Fruit fly (Drosophila melanogaster) whole organism, embryonic: ENCODE data around the gene Nup98-96.
A peak's percentile ranks its signal among the peaks of the same experiment; 100 is the strongest.

Experiments used
- CG10147 ChIP-seq: fragments of 200-800 bp; sonication (Bioruptor generic); optimal IDR thresholded peaks from 2 replicates; lab custom pipeline; 2019; ENCODE audit warnings: missing biosample characterization, mild to moderate bottlenecking, missing genetic modification characterization, moderate library complexity
- CG10321 ChIP-seq: fragments of 200-800 bp; sonication (Bioruptor generic); IDR thresholded peaks from 2 replicates; pipeline ENCODE4 v1.3.6; 2022; ENCODE audit warnings: missing biosample characterization, missing genetic modification characterization
- CG13296 ChIP-seq: fragments of 200-800 bp; sonication (Bioruptor generic); optimal IDR thresholded peaks from 3 replicates; lab custom pipeline; 2018; ENCODE audit warnings: missing biosample characterization, mild to moderate bottlenecking, missing genetic modification characterization
- CG14050 ChIP-seq: fragments of 200-800 bp; sonication (Bioruptor generic); IDR thresholded peaks from 3 replicates; pipeline ENCODE4 v1.3.6; 2022; ENCODE audit warnings: missing biosample characterization, missing genetic modification characterization
- CG14667 ChIP-seq: fragments of 200-800 bp; sonication (Bioruptor generic); IDR thresholded peaks from 2 replicates; pipeline ENCODE4 v1.3.6; 2022; ENCODE audit warnings: missing biosample characterization, missing genetic modification characterization
- CG15696 ChIP-seq: fragments of 200-800 bp; sonication (Bioruptor generic); optimal IDR thresholded peaks from 2 replicates; lab custom pipeline; 2019; ENCODE audit warnings: missing biosample characterization, mild to moderate bottlenecking, missing genetic modification characterization, moderate library complexity
- CG1647 ChIP-seq: fragments of 200-800 bp; sonication (Bioruptor generic); optimal IDR thresholded peaks from 3 replicates; lab custom pipeline; 2016; ENCODE audit warnings: missing biosample characterization, missing genetic modification characterization
- CG1792 ChIP-seq: fragments of 200-800 bp; sonication (Bioruptor generic); optimal IDR thresholded peaks from 2 replicates; lab custom pipeline; 2016; ENCODE audit warnings: missing biosample characterization, missing genetic modification characterization
- CG2889 ChIP-seq: fragments of 200-800 bp; sonication (Bioruptor generic); IDR thresholded peaks from 3 replicates; pipeline ENCODE4 v1.3.6; 2022; ENCODE audit warnings: missing biosample characterization, missing genetic modification characterization
- CG30431 ChIP-seq: fragments of 200-800 bp; sonication (Bioruptor generic); optimal IDR thresholded peaks from 2 replicates; lab custom pipeline; 2017; ENCODE audit warnings: missing biosample characterization, missing genetic modification characterization
- CG31365 ChIP-seq: fragments of 200-800 bp; sonication (Bioruptor generic); optimal IDR thresholded peaks from 2 replicates; lab custom pipeline; 2018; ENCODE audit warnings: missing biosample characterization, mild to moderate bottlenecking, missing genetic modification characterization
- CG31441 ChIP-seq: fragments of 200-800 bp; sonication (Bioruptor generic); IDR thresholded peaks from 2 replicates; pipeline ENCODE4 v1.3.6; 2022; ENCODE audit warnings: missing biosample characterization, missing genetic modification characterization
- CG32767 ChIP-seq: fragments of 200-800 bp; sonication (Bioruptor generic); IDR thresholded peaks from 2 replicates; pipeline ENCODE4 v1.3.6; 2022; ENCODE audit warnings: missing biosample characterization, missing genetic modification characterization
- CG3281 ChIP-seq: fragments of 200-800 bp; sonication (Bioruptor generic); optimal IDR thresholded peaks from 3 replicates; lab custom pipeline; 2017; ENCODE audit warnings: missing biosample characterization, mild to moderate bottlenecking, missing genetic modification characterization
- CG3726 ChIP-seq: fragments of 200-800 bp; sonication (Bioruptor generic); IDR thresholded peaks from 3 replicates; pipeline ENCODE4, ENCODE4 v1.3.6; 2022; ENCODE audit warnings: missing biosample characterization, missing genetic modification characterization
- CG42726 ChIP-seq: fragments of 200-800 bp; sonication (Bioruptor generic); IDR thresholded peaks from 2 replicates; pipeline ENCODE4 v1.3.6; 2022; ENCODE audit warnings: missing biosample characterization, missing genetic modification characterization; ENCODE audit not compliant: partially characterized antibody
- CG6654 ChIP-seq: fragments of 200-800 bp; sonication (Bioruptor generic); optimal IDR thresholded peaks from 2 replicates; lab custom pipeline; 2017; ENCODE audit warnings: missing biosample characterization, mild to moderate bottlenecking, missing genetic modification characterization
- CG9797 ChIP-seq: fragments of 200-800 bp; sonication (Bioruptor generic); optimal IDR thresholded peaks from 3 replicates; lab custom pipeline; 2018; ENCODE audit warnings: missing biosample characterization, mild to moderate bottlenecking, missing genetic modification characterization
- Dek ChIP-seq: fragments of 200-800 bp; sonication (Bioruptor generic); optimal IDR thresholded peaks from 3 replicates; lab custom pipeline; 2019; ENCODE audit warnings: missing biosample characterization, mild to moderate bottlenecking, missing genetic modification characterization, moderate library complexity
- Fer1 ChIP-seq: fragments of 200-800 bp; sonication (Bioruptor generic); optimal IDR thresholded peaks from 2 replicates; lab custom pipeline; 2017; ENCODE audit warnings: missing biosample characterization, mild to moderate bottlenecking, missing genetic modification characterization
- H2.0 ChIP-seq: fragments of 200-800 bp; sonication (Bioruptor generic); IDR thresholded peaks from 2 replicates; pipeline ENCODE4 v1.3.6; 2022; ENCODE audit warnings: missing biosample characterization, missing genetic modification characterization
- HLH54F ChIP-seq: fragments of 200-800 bp; sonication (Bioruptor generic); optimal IDR thresholded peaks from 3 replicates; lab custom pipeline; 2016; ENCODE audit warnings: missing biosample characterization, missing genetic modification characterization
- Hr51 ChIP-seq, 2 experiments: fragments of 200-800 bp; sonication (Bioruptor generic); optimal IDR thresholded peaks; 2 replicates in 1 of 2; 3 replicates in 1 of 2; lab custom pipeline; 2016 to 2018; ENCODE audit warnings: missing biosample characterization in 2 of 2, missing genetic modification characterization in 2 of 2, mild to moderate bottlenecking in 1 of 2, moderate library complexity in 1 of 2
- Med ChIP-seq: fragments of 200-800 bp; sonication (Bioruptor generic); peaks from one replicate; lab custom pipeline; 2016; ENCODE audit warnings: missing biosample characterization, missing genetic modification characterization, mild to moderate bottlenecking, inconsistent platforms, moderate library complexity
- Neu2 ChIP-seq: fragments of 200-800 bp; sonication (Bioruptor generic); optimal IDR thresholded peaks from 3 replicates; lab custom pipeline; 2016; ENCODE audit warnings: missing biosample characterization, missing genetic modification characterization, borderline replicate concordance
- PHDP ChIP-seq: fragments of 200-800 bp; sonication (Bioruptor generic); optimal IDR thresholded peaks from 3 replicates; lab custom pipeline; 2018; ENCODE audit warnings: missing biosample characterization, mild to moderate bottlenecking, missing genetic modification characterization, moderate library complexity
- Ravus ChIP-seq: fragments of 200-800 bp; sonication (Bioruptor generic); IDR thresholded peaks from 2 replicates; pipeline ENCODE4 v1.3.6; 2022; ENCODE audit warnings: missing biosample characterization, missing genetic modification characterization
- Ssrp ChIP-seq: fragments of 200-800 bp; sonication (Bioruptor generic); optimal IDR thresholded peaks from 2 replicates; lab custom pipeline; 2018; ENCODE audit warnings: missing biosample characterization, mild to moderate bottlenecking, missing genetic modification characterization, moderate library complexity
- aop ChIP-seq: fragments of 200-800 bp; sonication (Bioruptor generic); IDR thresholded peaks from 2 replicates; pipeline ENCODE4 v1.3.6; 2022; ENCODE audit warnings: missing biosample characterization, missing genetic modification characterization
- cad ChIP-seq: fragments of >200 bp; optimal IDR thresholded peaks from 2 replicates; lab custom pipeline; 2017; ENCODE audit warnings: missing biosample characterization, missing genetic modification characterization
- chn ChIP-seq: fragments of 200-800 bp; sonication (Bioruptor generic); optimal IDR thresholded peaks from 2 replicates; lab custom pipeline; 2016; ENCODE audit warnings: missing biosample characterization, missing genetic modification characterization
- corto ChIP-seq: fragments of 200-800 bp; sonication (Bioruptor generic); optimal IDR thresholded peaks from 2 replicates; lab custom pipeline; 2016; ENCODE audit warnings: missing biosample characterization, mild to moderate bottlenecking, missing genetic modification characterization, moderate library complexity
- crc ChIP-seq: fragments of 200-800 bp; sonication (Bioruptor generic); optimal IDR thresholded peaks from 2 replicates; lab custom pipeline; 2016; ENCODE audit warnings: missing biosample characterization, missing genetic modification characterization
- da ChIP-seq: fragments of 200-800 bp; sonication (Bioruptor generic); optimal IDR thresholded peaks from 2 replicates; lab custom pipeline; 2016; ENCODE audit warnings: missing biosample characterization, missing genetic modification characterization
- lmd ChIP-seq: fragments of 200-800 bp; sonication (Bioruptor generic); IDR thresholded peaks from 2 replicates; pipeline ENCODE4 v1.3.6; 2022; ENCODE audit warnings: missing biosample characterization, missing genetic modification characterization
- nom ChIP-seq: fragments of 200-800 bp; sonication (Bioruptor generic); optimal IDR thresholded peaks from 2 replicates; lab custom pipeline; 2017; ENCODE audit warnings: missing biosample characterization, missing genetic modification characterization, mild to moderate bottlenecking, moderate library complexity, missing genetic modification reagents
- odd ChIP-seq: fragments of 200-800 bp; sonication (Bioruptor generic); optimal IDR thresholded peaks from 2 replicates; lab custom pipeline; 2017; ENCODE audit warnings: missing biosample characterization, mild to moderate bottlenecking, missing genetic modification characterization
- otp ChIP-seq: fragments of 200-800 bp; sonication (Bioruptor generic); IDR thresholded peaks from 3 replicates; pipeline ENCODE4, ENCODE4 v1.3.6; 2022; ENCODE audit warnings: missing biosample characterization, missing genetic modification characterization
- prd ChIP-seq, 3 experiments: fragments of >200 bp in 2 of 3; fragments of 200-800 bp in 1 of 3; sonication (Bioruptor generic) in 1 of 3; optimal IDR thresholded peaks in 2 of 3; IDR thresholded peaks in 1 of 3; 2 replicates in 2 of 3; 3 replicates in 1 of 3; pipeline versions ENCODE4 v1.3.6 to Lab custom; 2017 to 2022; ENCODE audit warnings: missing biosample characterization in 1 of 3, missing genetic modification characterization in 1 of 3
- psq ChIP-seq: fragments of 200-800 bp; sonication (Bioruptor generic); optimal IDR thresholded peaks from 2 replicates; lab custom pipeline; 2017; ENCODE audit warnings: missing biosample characterization, missing genetic modification characterization
- slp2 ChIP-seq: fragments of 200-800 bp; sonication (Bioruptor generic); optimal IDR thresholded peaks from 2 replicates; lab custom pipeline; 2016; ENCODE audit warnings: missing biosample characterization, missing genetic modification characterization
- so ChIP-seq: fragments of 200-800 bp; sonication (Bioruptor generic); IDR thresholded peaks from 3 replicates; pipeline ENCODE4 v1.3.6; 2022; ENCODE audit warnings: missing biosample characterization, missing genetic modification characterization
- ssp ChIP-seq: fragments of 200-800 bp; sonication (Bioruptor generic); IDR thresholded peaks from 2 replicates; pipeline ENCODE4 v1.3.6; 2022; ENCODE audit warnings: missing biosample characterization, missing genetic modification characterization
- stwl ChIP-seq: fragments of 200-800 bp; sonication (Bioruptor generic); optimal IDR thresholded peaks from 3 replicates; lab custom pipeline; 2018; ENCODE audit warnings: missing biosample characterization, mild to moderate bottlenecking, missing genetic modification characterization, moderate library complexity
- tio ChIP-seq: fragments of 200-800 bp; sonication (Bioruptor generic); optimal IDR thresholded peaks from 2 replicates; lab custom pipeline; 2017; ENCODE audit warnings: missing biosample characterization, missing genetic modification characterization, inconsistent platforms
- trem ChIP-seq: fragments of 200-800 bp; optimal IDR thresholded peaks from 3 replicates; lab custom pipeline; 2019; ENCODE audit warnings: missing biosample characterization, mild to moderate bottlenecking, missing genetic modification characterization, moderate library complexity
- vnd ChIP-seq: fragments of 200-800 bp; sonication (Bioruptor generic); IDR thresholded peaks from 3 replicates; pipeline ENCODE4 v1.3.6; 2022; ENCODE audit warnings: missing biosample characterization, missing genetic modification characterization; ENCODE audit not compliant: partially characterized antibody
- yki ChIP-seq: fragments of >200 bp; optimal IDR thresholded peaks from 3 replicates; lab custom pipeline; 2018
- zen ChIP-seq: fragments of 200-800 bp; sonication (Bioruptor generic); optimal IDR thresholded peaks from 3 replicates; lab custom pipeline; 2018; ENCODE audit warnings: missing biosample characterization, mild to moderate bottlenecking, missing genetic modification characterization, moderate library complexity

Nup98-96 gene

DNA sequence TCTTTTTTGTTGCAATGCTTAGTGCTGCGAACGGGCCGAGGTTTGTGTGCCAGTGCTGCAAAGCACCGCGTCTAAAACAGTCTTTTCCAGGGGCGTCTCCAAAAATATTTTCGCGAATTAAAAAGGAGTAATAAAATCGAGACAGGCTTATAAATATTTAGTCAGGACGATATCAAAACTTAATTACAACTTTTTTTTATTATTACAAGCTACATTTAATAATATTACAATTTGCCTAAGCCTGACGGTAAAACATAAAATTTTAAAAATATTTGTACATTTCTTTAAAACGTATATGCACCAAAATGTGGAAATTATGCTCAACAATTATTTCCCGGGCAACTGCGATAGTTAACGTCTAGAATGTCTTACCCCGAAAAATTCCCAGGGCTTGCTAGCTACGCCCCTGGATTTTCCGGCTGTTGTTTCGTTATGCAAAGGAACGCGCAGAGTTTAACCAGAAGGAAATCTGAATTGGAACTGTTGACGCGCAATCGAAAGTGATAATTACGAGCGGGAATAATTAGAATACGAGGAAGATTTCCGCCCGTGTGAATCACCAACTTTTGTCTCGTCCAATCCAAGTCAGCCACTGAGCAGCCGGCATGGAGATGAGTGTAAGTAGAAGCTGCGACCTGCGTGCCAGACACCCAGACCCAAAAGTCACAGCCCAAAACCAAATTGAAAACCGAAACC is 23.4 kb downstream of the Nup98-96 start, which contains the start of the genes PTPMT1 and Hrd3 (continued):
- TF ChIP-seq CG3726 (peak; percentile 93), CG3281 (peak; percentile 99), Fer1 (GFP tag; lab: Kevin White, UChicago) (peak; percentile 98), Med (GFP tag; lab: Kevin White, UChicago) (peak; percentile 99), CG1647 (GFP tag; lab: Kevin White, UChicago) (peak; percentile 98), so (GFP tag; lab: Robert Waterston, UW) (peak; percentile 95), CG42726 (GFP tag; lab: Robert Waterston, UW) (no peak), zen (tag; lab: Kevin White, UChicago) (peak; percentile 98), lmd (GFP tag; lab: Robert Waterston, UW) (peak; percentile 98), Ravus (GFP tag; lab: Robert Waterston, UW) (peak; percentile 87), aop (GFP tag; lab: Robert Waterston, UW) (0 out of 2 replicates have a peak, but pooled peaks have one; percentile 27), CG2889 (GFP tag; lab: Robert Waterston, UW) (peak; percentile 91), nom (GFP tag; lab: Kevin White, UChicago) (peak; percentile 96), trem (peak; percentile 95), Neu2 (GFP tag; lab: Kevin White, UChicago) (peak; percentile 87), Hr51 (GFP tag; optimal IDR thresholded peaks at IDR 0.05; lab: Kevin White, UChicago) (peak; percentile 98 to 99), CG9797 (GFP tag; lab: Kevin White, UChicago) (peak; percentile 55), ssp (GFP tag; lab: Robert Waterston, UW) (peak; percentile 90), CG10321 (GFP tag; lab: Robert Waterston, UW) (peak; percentile 70), cad (no peak), CG32767 (peak; percentile 94), tio (GFP tag; lab: Kevin White, UChicago) (peak; percentile 99), CG1792 (peak; percentile 94), PHDP (tag; lab: Kevin White, UChicago) (peak; percentile 98), CG13296 (GFP tag; lab: Kevin White, UChicago) (peak; percentile 99), HLH54F (GFP tag; lab: Kevin White, UChicago) (peak; percentile 99), psq (GFP tag; lab: Kevin White, UChicago) (peak; percentile 96), vnd (GFP tag; lab: Robert Waterston, UW) (no peak), slp2 (GFP tag; lab: Kevin White, UChicago) (peak; percentile 97), CG10147 (GFP tag; lab: Kevin White, UChicago) (peak; percentile 98), CG14050 (GFP tag; lab: Robert Waterston, UW) (peak; percentile 93), H2.0 (GFP tag; lab: Robert Waterston, UW) (peak; percentile 89), chn (peak; percentile 98), da (GFP tag; lab: Kevin White, UChicago) (peak; percentile 93), corto (GFP tag; lab: Kevin White, UChicago) (peak; percentile 93), CG15696 (tag; lab: Kevin White, UChicago) (peak; percentile 98), crc (GFP tag; lab: Kevin White, UChicago) (peak; percentile 93), otp (peak; percentile 94; the same call in 2 of the 3 replicates), CG31441 (GFP tag; lab: Robert Waterston, UW) (peak; percentile 99), CG14667 (peak; percentile 93), CG31365 (tag; lab: Kevin White, UChicago) (peak; percentile 78), CG6654 (GFP tag; lab: Kevin White, UChicago) (peak; percentile 93), yki (lab: Kevin White, UChicago) (no peak), Dek (peak; percentile 98), prd (optimal IDR thresholded peaks at IDR 0.05; lab: Kevin White, UChicago) (no peak), prd (GFP tag; IDR thresholded peaks at IDR 0.05; lab: Robert Waterston, UW) (peak; percentile 98), odd (peak; percentile 99), CG30431 (GFP tag; lab: Kevin White, UChicago) (peak; percentile 98), stwl (tag; lab: Kevin White, UChicago) (peak; percentile 72), Ssrp (tag; lab: Kevin White, UChicago) (peak; percentile 99)
